Worm (Caenorhabditis elegans) whole organism, young adult: ENCODE results near the gene idpc-4.

Experiments used
- B0035.1 ChIP-seq: sonication (generic microtip); optimal IDR thresholded peaks from 2 replicates; lab custom pipeline; 2016; ENCODE audit warnings: missing genetic modification characterization, mild to moderate bottlenecking, missing compliant biosample characterization, missing genotype, missing genetic modification reagents
- D2030.7 ChIP-seq: fragments of 200-800 bp; sonication (Bioruptor generic); IDR thresholded peaks from 2 replicates; pipeline ENCODE4 v1.3.6; 2022; ENCODE audit warnings: missing genetic modification reagents, missing genetic modification characterization, missing compliant biosample characterization
- F22D6.2 ChIP-seq: sonication (generic microtip); optimal IDR thresholded peaks from 2 replicates; lab custom pipeline; 2016; ENCODE audit warnings: mild to moderate bottlenecking, missing genetic modification characterization, missing compliant biosample characterization
- K11D2.4 ChIP-seq: fragments of 200-800 bp; sonication (Bioruptor generic); IDR thresholded peaks from 2 replicates; pipeline ENCODE4 v1.3.6; 2022; ENCODE audit warnings: missing genetic modification reagents, missing genetic modification characterization, missing compliant biosample characterization
- K12H6.12 ChIP-seq: fragments of 200-800 bp; sonication (Bioruptor generic); optimal IDR thresholded peaks from 2 replicates; lab custom pipeline; 2018; ENCODE audit warnings: mild to moderate bottlenecking, missing genetic modification characterization, missing compliant biosample characterization
- Y53F4B.3 ChIP-seq: fragments of 200-800 bp; sonication (Bioruptor generic); IDR thresholded peaks from 2 replicates; pipeline ENCODE4 v1.3.6; 2022; ENCODE audit warnings: missing genetic modification reagents, missing genetic modification characterization, missing compliant biosample characterization
- Y53G8AR.9 ChIP-seq: fragments of 200-800 bp; sonication (Bioruptor generic); conservative IDR thresholded peaks from 2 replicates; pipeline ENCODE4 v1.3.6; 2022; ENCODE audit warnings: missing genetic modification reagents, missing genetic modification characterization, missing compliant biosample characterization
- Y56A3A.18 ChIP-seq: fragments of 200-800 bp; sonication (Bioruptor generic); IDR thresholded peaks from 2 replicates; pipeline ENCODE4 v1.3.6; 2022; ENCODE audit warnings: missing genetic modification reagents, missing genetic modification characterization, missing compliant biosample characterization
- Y67H2A.10 ChIP-seq: fragments of 200-800 bp; sonication (Bioruptor generic); conservative IDR thresholded peaks from 2 replicates; pipeline ENCODE4 v1.3.6; 2022; ENCODE audit warnings: missing genetic modification reagents, missing genetic modification characterization, missing compliant biosample characterization
- ama-1 ChIP-seq, 3 experiments: fragments of 150-350 bp in 1 of 3; sonication (generic microtip) in 2 of 3; optimal IDR thresholded peaks; 2 replicates each; lab custom pipeline; 2014 to 2018; ENCODE audit warnings: missing biosample characterization in 2 of 3, missing genetic modification characterization in 2 of 3, missing genetic modification reagents in 2 of 3
- attf-3 ChIP-seq: fragments of 200-800 bp; sonication (Bioruptor generic); conservative IDR thresholded peaks from 2 replicates; pipeline ENCODE4 v1.3.6; 2022; ENCODE audit warnings: missing genetic modification reagents, missing genetic modification characterization, missing compliant biosample characterization
- ceh-27 ChIP-seq: fragments of 200-800 bp; sonication (Bioruptor generic); optimal IDR thresholded peaks from 2 replicates; lab custom pipeline; 2018; ENCODE audit warnings: mild to moderate bottlenecking, missing genetic modification characterization, moderate library complexity, missing compliant biosample characterization
- dpl-1 ChIP-seq: fragments of 150-350 bp; optimal IDR thresholded peaks from 2 replicates; lab custom pipeline; 2014; ENCODE audit warnings: missing biosample characterization, missing genetic modification reagents, missing genetic modification characterization
- efl-1 ChIP-seq: fragments of 150-350 bp; optimal IDR thresholded peaks from 2 replicates; lab custom pipeline; 2014; ENCODE audit warnings: missing biosample characterization, missing genetic modification reagents, missing genetic modification characterization
- ets-4 ChIP-seq: fragments of 200-800 bp; sonication (Bioruptor generic); optimal IDR thresholded peaks from 2 replicates; lab custom pipeline; 2018; ENCODE audit warnings: mild to moderate bottlenecking, missing genetic modification characterization, missing compliant biosample characterization
- him-1 ChIP-seq: sonication (generic microtip); optimal IDR thresholded peaks from 2 replicates; lab custom pipeline; 2016; ENCODE audit warnings: missing genotype, missing genetic modification reagents, missing genetic modification characterization, missing compliant biosample characterization
- hlh-12 ChIP-seq: sonication (generic microtip); optimal IDR thresholded peaks from 2 replicates; lab custom pipeline; 2016; ENCODE audit warnings: missing genetic modification characterization, missing compliant biosample characterization
- hmg-20 ChIP-seq: fragments of 200-800 bp; sonication (Bioruptor generic); IDR thresholded peaks from 2 replicates; pipeline ENCODE4 v1.3.6; 2022; ENCODE audit warnings: missing genetic modification reagents, missing genetic modification characterization, missing compliant biosample characterization
- lag-1 ChIP-seq: fragments of 200-800 bp; sonication (Bioruptor generic); IDR thresholded peaks from 2 replicates; pipeline ENCODE4 v1.3.6; 2022; ENCODE audit warnings: missing genetic modification reagents, missing genetic modification characterization, missing compliant biosample characterization
- let-526 ChIP-seq: fragments of 200-800 bp; sonication (Bioruptor generic); IDR thresholded peaks from 2 replicates; pipeline ENCODE4 v1.3.6; 2022; ENCODE audit warnings: missing genetic modification reagents, missing genetic modification characterization, missing compliant biosample characterization
- let-607 ChIP-seq, 2 experiments: fragments of 200-800 bp in 1 of 2; sonication (Bioruptor generic) in 1 of 2; sonication (generic microtip) in 1 of 2; optimal IDR thresholded peaks; 2 replicates each; lab custom pipeline; 2016 to 2018; ENCODE audit warnings: mild to moderate bottlenecking in 2 of 2, missing compliant biosample characterization in 2 of 2, missing genetic modification characterization in 2 of 2, moderate library complexity in 2 of 2, missing genotype in 1 of 2
- lin-54 ChIP-seq: fragments of 200-800 bp; sonication (Bioruptor generic); optimal IDR thresholded peaks from 2 replicates; lab custom pipeline; 2018; ENCODE audit warnings: mild to moderate bottlenecking, missing genetic modification characterization, missing compliant biosample characterization
- lsl-1 ChIP-seq: fragments of 200-800 bp; sonication (Bioruptor generic); optimal IDR thresholded peaks from 2 replicates; lab custom pipeline; 2018; ENCODE audit warnings: mild to moderate bottlenecking, missing genetic modification characterization, moderate library complexity, missing compliant biosample characterization
- lsy-27 ChIP-seq: sonication (generic microtip); optimal IDR thresholded peaks from 2 replicates; lab custom pipeline; 2017; ENCODE audit warnings: missing genetic modification characterization, mild to moderate bottlenecking, missing compliant biosample characterization, antibody characterized with exemption, missing genotype, borderline replicate concordance; ENCODE audit not compliant: insufficient read depth
- madf-3 ChIP-seq: fragments of 200-800 bp; sonication (Bioruptor generic); IDR thresholded peaks from 2 replicates; pipeline ENCODE4 v1.3.6; 2022; ENCODE audit warnings: missing genetic modification reagents, missing genetic modification characterization, missing compliant biosample characterization
- madf-6 ChIP-seq: fragments of 200-800 bp; sonication (Bioruptor generic); IDR thresholded peaks from 2 replicates; pipeline ENCODE4 v1.3.6; 2022; ENCODE audit warnings: missing genetic modification reagents, missing genetic modification characterization, missing compliant biosample characterization
- nhr-179 ChIP-seq: sonication (generic microtip); optimal IDR thresholded peaks from 2 replicates; lab custom pipeline; 2016; ENCODE audit warnings: mild to moderate bottlenecking, missing genetic modification characterization, missing compliant biosample characterization
- sea-2 ChIP-seq: fragments of 200-800 bp; sonication (Bioruptor generic); IDR thresholded peaks from 2 replicates; pipeline ENCODE4 v1.3.6; 2022; ENCODE audit warnings: missing genetic modification characterization, missing compliant biosample characterization
- snpc-1.3 ChIP-seq: sonication (generic microtip); optimal IDR thresholded peaks from 2 replicates; lab custom pipeline; 2017; ENCODE audit warnings: missing genetic modification characterization, mild to moderate bottlenecking, missing compliant biosample characterization, antibody characterized with exemption, moderate library complexity, missing genotype, missing genetic modification reagents; ENCODE audit not compliant: insufficient read depth
- tlf-1 ChIP-seq: fragments of 200-800 bp; sonication (Bioruptor generic); optimal IDR thresholded peaks from 2 replicates; lab custom pipeline; 2018; ENCODE audit warnings: mild to moderate bottlenecking, missing genetic modification characterization, missing compliant biosample characterization
- zim-3 ChIP-seq: sonication (generic microtip); optimal IDR thresholded peaks from 2 replicates; lab custom pipeline; 2017; ENCODE audit warnings: mild to moderate bottlenecking, missing genetic modification characterization, moderate library complexity, missing compliant biosample characterization
- ztf-18 ChIP-seq: sonication (generic microtip); optimal IDR thresholded peaks from 2 replicates; lab custom pipeline; 2016; ENCODE audit warnings: missing genotype, mild to moderate bottlenecking, missing genetic modification characterization, missing compliant biosample characterization
- ztf-26 ChIP-seq: sonication (generic microtip); optimal IDR thresholded peaks from 2 replicates; lab custom pipeline; 2017; ENCODE audit warnings: missing genetic modification characterization, missing compliant biosample characterization

idpc-4 gene

ce11 chrV:9633313-9633712 is 8.1 kb downstream of the idpc-4 start, which contains the start of gene col-147:
Gene col-147, minus strand, starts transcription at chrV:9633338.
- TF ChIP-seq ets-4 (GFP tag; lab: Kevin White, UChicago) (no peak), ztf-18 (tag; lab: Kevin White, UChicago) (no peak), zim-3 (no peak), K11D2.4 (GFP tag; lab: Robert Waterston, UW) (no peak), Y53G8AR.9 (no peak), Y53F4B.3 (GFP tag; lab: Robert Waterston, UW) (no peak), hmg-20 (no peak), him-1 (tag; lab: Kevin White, UChicago) (no peak), Y67H2A.10 (GFP tag; lab: Robert Waterston, UW) (no peak), hlh-12 (no peak), ama-1 (optimal IDR thresholded peaks at IDR 0.05; lab: Kevin White, UChicago) (no peak), ama-1 (GFP tag; optimal IDR thresholded peaks at IDR 0.05; lab: Kevin White, UChicago) (no peak), Y56A3A.18 (GFP tag; lab: Robert Waterston, UW) (no peak), F22D6.2 (tag; lab: Kevin White, UChicago) (no peak), sea-2 (GFP tag; lab: Robert Waterston, UW) (no peak)

DNA sequence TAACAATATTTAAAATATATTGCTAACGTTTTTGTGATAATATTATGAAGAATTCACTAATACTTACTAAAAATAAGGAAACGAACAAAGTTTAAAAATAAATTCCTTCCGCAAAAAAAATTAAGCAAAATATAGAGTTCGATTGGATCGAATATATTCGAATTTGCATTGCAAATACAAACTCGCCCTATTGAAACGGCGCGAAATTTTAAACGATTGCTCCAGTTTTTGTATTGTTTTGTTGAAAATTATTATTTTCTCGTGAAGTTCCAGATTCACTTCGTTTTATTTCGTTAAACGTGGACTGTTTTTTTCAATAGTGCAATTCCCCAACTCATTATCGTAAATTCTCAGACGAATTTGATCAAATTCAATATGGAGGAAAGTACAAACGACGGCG is 20.3 kb downstream of the idpc-4 start, which contains the start of the genes atl-1 and hcp-2:
Gene atl-1 (minus strand): TSS at position 89 of the 400 bp plus-strand sequence.
Gene hcp-2 (plus strand): TSS at position 353 of the 400 bp plus-strand sequence.
- peak; percentile 34 for TF ChIP-seq dpl-1 (GFP tag; lab: Kevin White, UChicago)
- TF ChIP-seq ceh-27, result no peak
- 0 out of 2 replicates have a peak, but pooled peaks have one; percentile 14 for TF ChIP-seq D2030.7 (GFP tag; lab: Robert Waterston, UW)
- TF ChIP-seq ztf-26 (tag; lab: Kevin White, UChicago), result no peak
- TF ChIP-seq lin-54 (GFP tag; lab: Kevin White, UChicago), result peak; percentile 3
- peak; percentile 74 for TF ChIP-seq efl-1
- TF ChIP-seq lsl-1 (GFP tag; lab: Kevin White, UChicago), result peak; percentile 26
- peak; percentile 48; the same call in 1 of the 2 replicates for TF ChIP-seq madf-6 (GFP tag; lab: Robert Waterston, UW)

- TF ChIP-seq attf-3 (GFP tag; lab: Robert Waterston, UW) (no peak), B0035.1 (tag; lab: Kevin White, UChicago) (no peak), let-607 (tag; optimal IDR thresholded peaks at IDR 0.05; lab: Kevin White, UChicago) (no peak), lag-1 (no peak)
- TF ChIP-seq, all 124 proteins: peak for 0
Measured at ce11 chrV:9651294-9651693, 26.1 kb downstream of the idpc-4 start, which contains the start of gene T06E4.21. Gene T06E4.21, plus strand, starts transcription at chrV:9651594.

DNA sequence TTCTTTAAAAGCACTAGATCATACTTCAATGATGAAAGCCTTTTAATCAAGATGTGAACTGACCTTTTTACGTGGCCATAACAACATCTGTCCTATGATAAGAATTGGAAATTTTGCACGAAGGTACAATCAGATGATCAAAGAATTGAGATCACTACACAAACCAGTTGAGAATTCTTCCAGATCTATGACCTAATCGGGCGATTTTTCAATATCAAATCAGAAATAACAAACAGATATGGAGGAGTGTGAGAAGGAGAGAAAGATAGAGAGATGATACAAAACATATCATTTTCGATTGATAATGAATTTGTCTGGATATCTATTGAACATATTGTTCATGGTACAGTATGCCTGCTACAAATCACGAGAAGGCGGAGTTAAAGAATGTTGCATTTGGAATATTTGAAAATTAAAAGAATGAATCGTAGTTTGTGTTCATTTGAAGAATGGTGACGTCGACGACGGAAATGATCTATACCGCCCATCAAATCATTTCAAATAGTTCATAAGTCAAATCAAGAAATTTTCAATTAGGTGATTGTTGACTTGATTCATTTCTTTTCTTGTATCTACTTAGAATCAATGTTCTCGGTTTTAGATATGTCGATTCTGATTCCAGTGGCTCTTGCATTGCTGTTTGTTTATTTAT is 29.1 kb downstream of the idpc-4 start, which contains the start of gene cyp-29A4:
Gene cyp-29A4 (plus strand): TSS at position 602 of the 652 bp plus-strand sequence.
- no peak for TF ChIP-seq nhr-179
- no peak for TF ChIP-seq lsy-27
- no peak for TF ChIP-seq madf-3 (GFP tag; lab: Robert Waterston, UW)
- no peak for TF ChIP-seq tlf-1
- TF ChIP-seq snpc-1.3, result no peak
- no peak for TF ChIP-seq K12H6.12 (tag; lab: Kevin White, UChicago)
- no peak for TF ChIP-seq let-526 (GFP tag; lab: Robert Waterston, UW)
